Worm (Caenorhabditis elegans) whole organism, L1 larva: ENCODE measurements around the gene C17H11.2.

ENCODE experiments used
- C16A3.4 ChIP-seq: fragments of 150-350 bp; optimal IDR thresholded peaks from 2 replicates; lab custom pipeline; 2014; ENCODE audit warnings: missing biosample characterization, missing genetic modification characterization
- F16B12.6 ChIP-seq: fragments of 150-350 bp; optimal IDR thresholded peaks from 2 replicates; lab custom pipeline; 2014; ENCODE audit warnings: missing biosample characterization, missing genetic modification characterization
- alr-1 ChIP-seq: fragments of 200-800 bp; sonication (Bioruptor generic); optimal IDR thresholded peaks from 2 replicates; lab custom pipeline; 2018; ENCODE audit warnings: borderline replicate concordance, mild to moderate bottlenecking, missing genetic modification characterization, missing compliant biosample characterization
- blmp-1 ChIP-seq: fragments of 150-350 bp; optimal IDR thresholded peaks from 2 replicates; lab custom pipeline; 2014; ENCODE audit warnings: missing biosample characterization, missing genetic modification characterization
- ceh-63 ChIP-seq: fragments of 200-800 bp; sonication (Bioruptor generic); optimal IDR thresholded peaks from 2 replicates; lab custom pipeline; 2018; ENCODE audit warnings: mild to moderate bottlenecking, missing genetic modification characterization, missing compliant biosample characterization
- ceh-8 ChIP-seq: fragments of 200-800 bp; sonication (Bioruptor generic); optimal IDR thresholded peaks from 2 replicates; lab custom pipeline; 2018; ENCODE audit warnings: mild to moderate bottlenecking, missing genetic modification characterization, moderate library complexity, missing compliant biosample characterization
- ceh-88 ChIP-seq: fragments of 200-800 bp; sonication (Bioruptor generic); IDR thresholded peaks from 2 replicates; pipeline ENCODE4 v1.3.6; 2022; ENCODE audit warnings: missing genetic modification characterization, missing compliant biosample characterization
- dsc-1 ChIP-seq: sonication (generic microtip); optimal IDR thresholded peaks from 2 replicates; lab custom pipeline; 2016; ENCODE audit warnings: mild to moderate bottlenecking, missing genetic modification characterization, missing compliant biosample characterization
- efl-3 ChIP-seq: fragments of 200-800 bp; sonication (Bioruptor generic); optimal IDR thresholded peaks from 2 replicates; lab custom pipeline; 2018; ENCODE audit warnings: mild to moderate bottlenecking, missing genetic modification characterization, missing compliant biosample characterization
- egl-13 ChIP-seq: sonication (generic microtip); optimal IDR thresholded peaks from 2 replicates; lab custom pipeline; 2016; ENCODE audit warnings: missing genotype, missing genetic modification reagents, missing genetic modification characterization, missing compliant biosample characterization
- egl-27 ChIP-seq, 2 experiments: fragments of 150-350 bp in 1 of 2; sonication (generic microtip); optimal IDR thresholded peaks; 3 replicates each; lab custom pipeline; 2017 to 2018; ENCODE audit warnings: missing biosample characterization in 2 of 2, missing genetic modification characterization in 2 of 2, missing genetic modification reagents in 2 of 2
- elt-2 ChIP-seq: sonication (generic microtip); optimal IDR thresholded peaks from 2 replicates; lab custom pipeline; 2016; ENCODE audit warnings: missing genetic modification characterization, mild to moderate bottlenecking, inconsistent platforms, missing compliant biosample characterization, missing genetic modification reagents
- ets-5 ChIP-seq: fragments of 200-800 bp; sonication (Bioruptor generic); IDR thresholded peaks from 2 replicates; pipeline ENCODE4 v1.3.6; 2022; ENCODE audit warnings: missing genetic modification characterization, missing compliant biosample characterization
- fkh-10 ChIP-seq: sonication (generic microtip); optimal IDR thresholded peaks from 2 replicates; lab custom pipeline; 2017; ENCODE audit warnings: missing biosample characterization, missing genetic modification reagents, missing genetic modification characterization
- fkh-4 ChIP-seq: sonication (generic microtip); optimal IDR thresholded peaks from 2 replicates; lab custom pipeline; 2016; ENCODE audit warnings: missing compliant biosample characterization, missing genetic modification characterization, borderline replicate concordance
- fkh-8 ChIP-seq: sonication (generic microtip); optimal IDR thresholded peaks from 2 replicates; lab custom pipeline; 2016; ENCODE audit warnings: mild to moderate bottlenecking, missing genetic modification characterization, missing compliant biosample characterization
- grh-1 ChIP-seq: fragments of 200-800 bp; sonication (Bioruptor generic); IDR thresholded peaks from 2 replicates; pipeline ENCODE4 v1.3.6; 2022; ENCODE audit warnings: missing genetic modification reagents, missing genetic modification characterization, missing compliant biosample characterization
- hlh-17 ChIP-seq: fragments of 200-800 bp; sonication (Bioruptor generic); optimal IDR thresholded peaks from 2 replicates; lab custom pipeline; 2018; ENCODE audit warnings: missing genetic modification characterization, mild to moderate bottlenecking, missing compliant biosample characterization, moderate library complexity, borderline replicate concordance
- hlh-4 ChIP-seq: sonication (generic microtip); optimal IDR thresholded peaks from 2 replicates; lab custom pipeline; 2016; ENCODE audit warnings: mild to moderate bottlenecking, missing genetic modification characterization, missing compliant biosample characterization
- irx-1 ChIP-seq: sonication (generic microtip); optimal IDR thresholded peaks from 2 replicates; lab custom pipeline; 2016; ENCODE audit warnings: missing genetic modification characterization, missing compliant biosample characterization
- isw-1 ChIP-seq: fragments of 200-800 bp; sonication (Bioruptor generic); IDR thresholded peaks from 2 replicates; pipeline ENCODE4 v1.3.6; 2022; ENCODE audit warnings: missing genetic modification characterization, missing compliant biosample characterization
- lin-14 ChIP-seq: fragments of 200-800 bp; sonication (Bioruptor generic); optimal IDR thresholded peaks from 2 replicates; lab custom pipeline; 2018; ENCODE audit warnings: mild to moderate bottlenecking, missing genetic modification characterization, moderate library complexity, missing compliant biosample characterization
- lin-35 ChIP-seq, 2 experiments: fragments of 150-350 bp; optimal IDR thresholded peaks; 2 replicates each; lab custom pipeline; 2014; ENCODE audit warnings: missing biosample characterization in 2 of 2, missing genetic modification characterization in 2 of 2, missing genetic modification reagents in 2 of 2
- lin-39 ChIP-seq: fragments of 150-350 bp; optimal IDR thresholded peaks from 2 replicates; lab custom pipeline; 2014; ENCODE audit warnings: missing biosample characterization, missing genetic modification reagents, missing genetic modification characterization
- lsy-2 ChIP-seq, 2 experiments: fragments of 150-350 bp; optimal IDR thresholded peaks; 2 replicates each; lab custom pipeline; 2014; ENCODE audit warnings: missing biosample characterization in 2 of 2, missing genetic modification characterization in 2 of 2
- mdl-1 ChIP-seq, 2 experiments: fragments of 150-350 bp; optimal IDR thresholded peaks; 2 replicates each; lab custom pipeline; 2014 to 2017; ENCODE audit warnings: missing biosample characterization in 2 of 2, missing genetic modification characterization in 2 of 2, inconsistent platforms in 1 of 2
- mef-2 ChIP-seq: fragments of 150-350 bp; optimal IDR thresholded peaks from 2 replicates; lab custom pipeline; 2014; ENCODE audit warnings: missing biosample characterization, missing genetic modification characterization
- mep-1 ChIP-seq: fragments of 150-350 bp; optimal IDR thresholded peaks from 2 replicates; lab custom pipeline; 2014; ENCODE audit warnings: missing biosample characterization, missing genetic modification characterization
- nhr-12 ChIP-seq: sonication (generic microtip); optimal IDR thresholded peaks from 2 replicates; lab custom pipeline; 2017; ENCODE audit warnings: missing biosample characterization, missing genetic modification characterization
- nhr-19 ChIP-seq: fragments of 200-800 bp; sonication (Bioruptor generic); conservative IDR thresholded peaks from 2 replicates; pipeline ENCODE4 v1.3.6; 2022; ENCODE audit warnings: missing genetic modification characterization, missing compliant biosample characterization
- nhr-237 ChIP-seq: fragments of 150-350 bp; optimal IDR thresholded peaks from 2 replicates; lab custom pipeline; 2014; ENCODE audit warnings: missing biosample characterization, missing genetic modification characterization
- nhr-28 ChIP-seq: fragments of 150-350 bp; optimal IDR thresholded peaks from 2 replicates; lab custom pipeline; 2014; ENCODE audit warnings: missing biosample characterization, missing genetic modification characterization
- nhr-47 ChIP-seq: sonication (generic microtip); optimal IDR thresholded peaks from 2 replicates; lab custom pipeline; 2016; ENCODE audit warnings: mild to moderate bottlenecking, missing genetic modification characterization, moderate library complexity, missing compliant biosample characterization
- nhr-77 ChIP-seq: fragments of 150-350 bp; optimal IDR thresholded peaks from 2 replicates; lab custom pipeline; 2014; ENCODE audit warnings: missing biosample characterization, missing genetic modification characterization
- pag-3 ChIP-seq: sonication (generic microtip); optimal IDR thresholded peaks from 2 replicates; lab custom pipeline; 2017; ENCODE audit warnings: missing genetic modification characterization, mild to moderate bottlenecking, missing compliant biosample characterization, antibody characterized with exemption, borderline replicate concordance; ENCODE audit not compliant: insufficient read depth
- pax-3 ChIP-seq: fragments of 200-800 bp; sonication (Bioruptor generic); optimal IDR thresholded peaks from 2 replicates; lab custom pipeline; 2018; ENCODE audit warnings: mild to moderate bottlenecking, missing genetic modification characterization, moderate library complexity, missing compliant biosample characterization
- pqm-1 ChIP-seq: sonication (generic microtip); optimal IDR thresholded peaks from 3 replicates; lab custom pipeline; 2017; ENCODE audit warnings: missing biosample characterization, missing genetic modification characterization
- rnt-1 ChIP-seq: sonication (generic microtip); optimal IDR thresholded peaks from 2 replicates; lab custom pipeline; 2016; ENCODE audit warnings: mild to moderate bottlenecking, missing genetic modification characterization, moderate library complexity, missing compliant biosample characterization
- skn-1 ChIP-seq: fragments of 150-350 bp; optimal IDR thresholded peaks from 2 replicates; lab custom pipeline; 2014; ENCODE audit warnings: missing biosample characterization, missing genetic modification characterization
- swsn-7 ChIP-seq: sonication (generic microtip); optimal IDR thresholded peaks from 2 replicates; lab custom pipeline; 2016; ENCODE audit warnings: missing genetic modification characterization, missing compliant biosample characterization
- tbx-2 ChIP-seq: sonication (generic microtip); optimal IDR thresholded peaks from 2 replicates; lab custom pipeline; 2016; ENCODE audit warnings: missing genetic modification characterization, missing compliant biosample characterization
- unc-130 ChIP-seq: fragments of 150-350 bp; optimal IDR thresholded peaks from 2 replicates; lab custom pipeline; 2017; ENCODE audit warnings: missing biosample characterization, missing genetic modification characterization, inconsistent platforms
- unc-30 ChIP-seq: sonication (generic microtip); optimal IDR thresholded peaks from 2 replicates; lab custom pipeline; 2017; ENCODE audit warnings: missing biosample characterization, missing genetic modification characterization
- unc-62 ChIP-seq: fragments of 150-350 bp; optimal IDR thresholded peaks from 2 replicates; lab custom pipeline; 2014; ENCODE audit warnings: missing biosample characterization, missing genetic modification reagents, missing genetic modification characterization
- unc-98 ChIP-seq: fragments of 200-800 bp; sonication (Bioruptor generic); IDR thresholded peaks from 2 replicates; pipeline ENCODE4 v1.3.6; 2022; ENCODE audit warnings: missing genetic modification characterization, missing compliant biosample characterization
- vab-15 ChIP-seq: sonication (generic microtip); optimal IDR thresholded peaks from 2 replicates; lab custom pipeline; 2017; ENCODE audit warnings: missing genotype, mild to moderate bottlenecking, missing genetic modification characterization, missing compliant biosample characterization
- ztf-11 ChIP-seq, 2 experiments: sonication (generic microtip); optimal IDR thresholded peaks; 2 replicates each; lab custom pipeline; 2016 to 2017; ENCODE audit warnings: missing genetic modification characterization in 2 of 2, missing biosample characterization in 1 of 2, missing compliant biosample characterization in 1 of 2

C17H11.2 gene

ce11 chrX:8203684-8204083 is 34.0 kb downstream of the C17H11.2 start, which contains the start of gene C17H11.6:
Gene C17H11.6 (minus strand): TSS chrX:8203784.
- TF ChIP-seq lsy-2 (tag; optimal IDR thresholded peaks at IDR 0.05; lab: Kevin White, UChicago) (no peak), skn-1 (tag; lab: Kevin White, UChicago) (no peak), egl-27 (tag; optimal IDR thresholded peaks at IDR 0.05; lab: Kevin White, UChicago) (no peak), nhr-19 (GFP tag; lab: Robert Waterston, UW) (no peak), dsc-1 (tag; lab: Kevin White, UChicago) (no peak), unc-30 (tag; lab: Kevin White, UChicago) (no peak)

ce11 chrX:8204475-8204874 is 34.7 kb downstream of the C17H11.2 start:
- peak; percentile 37 for TF ChIP-seq fkh-8 (tag; lab: Kevin White, UChicago)
- TF ChIP-seq fkh-4 (tag; lab: Kevin White, UChicago) = peak; percentile 35
- peak; percentile 95 for TF ChIP-seq dsc-1 (tag; lab: Kevin White, UChicago)
- no peak for TF ChIP-seq alr-1 (tag; lab: Kevin White, UChicago)
- TF ChIP-seq lin-14 (GFP tag; lab: Kevin White, UChicago) = peak; percentile 1
- no peak for TF ChIP-seq ceh-8 (GFP tag; lab: Kevin White, UChicago)
- no peak for TF ChIP-seq nhr-77 (tag; lab: Kevin White, UChicago)
- TF ChIP-seq irx-1 (tag; lab: Kevin White, UChicago) = no peak

DNA sequence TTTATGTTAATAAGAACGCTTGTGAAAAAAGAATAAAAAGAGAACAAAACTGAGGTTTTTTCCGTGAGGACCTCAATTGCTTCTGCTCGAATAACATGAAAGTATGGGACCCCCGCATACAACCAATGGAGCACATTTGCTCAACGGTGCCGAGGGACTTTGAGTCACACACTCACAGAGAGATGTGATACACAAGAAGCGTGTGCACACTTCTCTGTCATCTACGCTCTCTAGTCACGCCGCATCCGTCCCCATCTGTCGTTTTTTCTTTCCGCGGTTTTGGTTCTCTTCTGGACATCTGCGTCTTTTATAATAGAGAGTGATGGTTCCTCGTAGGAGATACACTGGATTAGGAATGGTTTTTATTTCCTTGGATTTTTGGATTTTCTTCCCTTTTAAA is 36.2 kb downstream of the C17H11.2 start:
- TF ChIP-seq mef-2 (tag; lab: Kevin White, UChicago) (no peak), nhr-47 (tag; lab: Kevin White, UChicago) (peak; percentile 26), tbx-2 (tag; lab: Kevin White, UChicago) (peak; percentile 33), ceh-8 (GFP tag; lab: Kevin White, UChicago) (no peak), dsc-1 (tag; lab: Kevin White, UChicago) (peak; percentile 64), lin-39 (tag; lab: Kevin White, UChicago) (no peak), C16A3.4 (tag; lab: Kevin White, UChicago) (peak; percentile 5), unc-62 (GFP tag; lab: Kevin White, UChicago) (no peak), hlh-17 (no peak), nhr-237 (tag; lab: Kevin White, UChicago) (no peak), mdl-1 (tag; optimal IDR thresholded peaks at IDR 0.05; lab: Kevin White, UChicago) (peak in 1 of 2 experiments; percentile 70), isw-1 (peak; percentile 19; the same call in 1 of the 2 replicates), lsy-2 (tag; optimal IDR thresholded peaks at IDR 0.05; lab: Kevin White, UChicago) (peak in 1 of 2 experiments; percentile 63), nhr-28 (no peak), lin-35 (GFP tag; optimal IDR thresholded peaks at IDR 0.05; lab: Kevin White, UChicago) (peak in 1 of 2 experiments; percentile 19), ztf-11 (tag; optimal IDR thresholded peaks at IDR 0.05; lab: Kevin White, UChicago) (peak in 1 of 2 experiments; percentile 15), hlh-4 (tag; lab: Kevin White, UChicago) (no peak), ceh-88 (GFP tag; lab: Robert Waterston, UW) (no peak), unc-130 (no peak), ets-5 (no peak), efl-3 (GFP tag; lab: Kevin White, UChicago) (no peak), vab-15 (tag; lab: Kevin White, UChicago) (no peak), nhr-12 (tag; lab: Kevin White, UChicago) (no peak), egl-13 (no peak), pqm-1 (no peak), pag-3 (tag; lab: Kevin White, UChicago) (no peak), ceh-63 (GFP tag; lab: Kevin White, UChicago) (no peak), mep-1 (tag; lab: Kevin White, UChicago) (peak; percentile 44), pax-3 (no peak), grh-1 (no peak), unc-98 (GFP tag; lab: Robert Waterston, UW) (no peak), swsn-7 (peak; percentile 38), F16B12.6 (tag; lab: Kevin White, UChicago) (no peak), elt-2 (tag; lab: Kevin White, UChicago) (no peak), skn-1 (tag; lab: Kevin White, UChicago) (peak; percentile 45), fkh-8 (tag; lab: Kevin White, UChicago) (peak; percentile 42), blmp-1 (tag; lab: Kevin White, UChicago) (no peak), rnt-1 (tag; lab: Kevin White, UChicago) (peak; percentile 65), fkh-10 (peak; percentile 68)
